Worm (Caenorhabditis elegans) whole organism, L1 larva: ENCODE results near the gene F40H3.3.

ENCODE experiments used
- C34B4.2 ChIP-seq: sonication (generic microtip); optimal IDR thresholded peaks from 2 replicates; lab custom pipeline; 2017; ENCODE audit warnings: mild to moderate bottlenecking, missing genetic modification characterization, missing compliant biosample characterization
- blmp-1 ChIP-seq: fragments of 150-350 bp; optimal IDR thresholded peaks from 2 replicates; lab custom pipeline; 2014; ENCODE audit warnings: missing biosample characterization, missing genetic modification characterization
- ceh-90 ChIP-seq: sonication (generic microtip); optimal IDR thresholded peaks from 2 replicates; lab custom pipeline; 2016; ENCODE audit warnings: missing genetic modification characterization, missing compliant biosample characterization
- egl-13 ChIP-seq: sonication (generic microtip); optimal IDR thresholded peaks from 2 replicates; lab custom pipeline; 2016; ENCODE audit warnings: missing genotype, missing genetic modification reagents, missing genetic modification characterization, missing compliant biosample characterization
- elt-3 ChIP-seq, 6 experiments: fragments of 150-350 bp in 1 of 6; sonication (generic microtip); optimal IDR thresholded peaks; 2 replicates each; lab custom pipeline; 2017 to 2018; ENCODE audit warnings: missing biosample characterization in 6 of 6, missing genetic modification characterization in 6 of 6, inconsistent platforms in 1 of 6
- ets-5 ChIP-seq: fragments of 200-800 bp; sonication (Bioruptor generic); IDR thresholded peaks from 2 replicates; pipeline ENCODE4 v1.3.6; 2022; ENCODE audit warnings: missing genetic modification characterization, missing compliant biosample characterization
- fkh-10 ChIP-seq: sonication (generic microtip); optimal IDR thresholded peaks from 2 replicates; lab custom pipeline; 2017; ENCODE audit warnings: missing biosample characterization, missing genetic modification reagents, missing genetic modification characterization
- lin-13 ChIP-seq: fragments of 150-350 bp; optimal IDR thresholded peaks from 2 replicates; lab custom pipeline; 2014; ENCODE audit warnings: missing biosample characterization, missing genetic modification reagents, missing genetic modification characterization
- lin-39 ChIP-seq: fragments of 150-350 bp; optimal IDR thresholded peaks from 2 replicates; lab custom pipeline; 2014; ENCODE audit warnings: missing biosample characterization, missing genetic modification reagents, missing genetic modification characterization
- lir-3 ChIP-seq: sonication (generic microtip); optimal IDR thresholded peaks from 2 replicates; lab custom pipeline; 2016; ENCODE audit warnings: mild to moderate bottlenecking, missing genetic modification characterization, moderate library complexity, missing compliant biosample characterization; ENCODE audit not compliant: poor library complexity
- mep-1 ChIP-seq: fragments of 150-350 bp; optimal IDR thresholded peaks from 2 replicates; lab custom pipeline; 2014; ENCODE audit warnings: missing biosample characterization, missing genetic modification characterization
- nhr-11 ChIP-seq: fragments of 150-350 bp; optimal IDR thresholded peaks from 2 replicates; lab custom pipeline; 2014; ENCODE audit warnings: missing biosample characterization, missing genetic modification characterization
- nhr-20 ChIP-seq: sonication (generic microtip); optimal IDR thresholded peaks from 2 replicates; lab custom pipeline; 2016; ENCODE audit warnings: mild to moderate bottlenecking, missing genetic modification characterization, missing compliant biosample characterization
- nhr-237 ChIP-seq: fragments of 150-350 bp; optimal IDR thresholded peaks from 2 replicates; lab custom pipeline; 2014; ENCODE audit warnings: missing biosample characterization, missing genetic modification characterization
- nhr-28 ChIP-seq: fragments of 150-350 bp; optimal IDR thresholded peaks from 2 replicates; lab custom pipeline; 2014; ENCODE audit warnings: missing biosample characterization, missing genetic modification characterization
- nhr-47 ChIP-seq: sonication (generic microtip); optimal IDR thresholded peaks from 2 replicates; lab custom pipeline; 2016; ENCODE audit warnings: mild to moderate bottlenecking, missing genetic modification characterization, moderate library complexity, missing compliant biosample characterization
- nhr-71 ChIP-seq: sonication (generic microtip); optimal IDR thresholded peaks from 2 replicates; lab custom pipeline; 2016; ENCODE audit warnings: mild to moderate bottlenecking, missing genetic modification characterization, moderate library complexity, missing compliant biosample characterization
- pqm-1 ChIP-seq: sonication (generic microtip); optimal IDR thresholded peaks from 3 replicates; lab custom pipeline; 2017; ENCODE audit warnings: missing biosample characterization, missing genetic modification characterization
- rnt-1 ChIP-seq: sonication (generic microtip); optimal IDR thresholded peaks from 2 replicates; lab custom pipeline; 2016; ENCODE audit warnings: mild to moderate bottlenecking, missing genetic modification characterization, moderate library complexity, missing compliant biosample characterization
- tbx-2 ChIP-seq: sonication (generic microtip); optimal IDR thresholded peaks from 2 replicates; lab custom pipeline; 2016; ENCODE audit warnings: missing genetic modification characterization, missing compliant biosample characterization
- unc-86 ChIP-seq: sonication (generic microtip); optimal IDR thresholded peaks from 2 replicates; lab custom pipeline; 2016; ENCODE audit warnings: missing genetic modification characterization, missing compliant biosample characterization
- unc-98 ChIP-seq: fragments of 200-800 bp; sonication (Bioruptor generic); IDR thresholded peaks from 2 replicates; pipeline ENCODE4 v1.3.6; 2022; ENCODE audit warnings: missing genetic modification characterization, missing compliant biosample characterization
- zag-1 ChIP-seq: fragments of 150-350 bp; optimal IDR thresholded peaks from 2 replicates; lab custom pipeline; 2014; ENCODE audit warnings: missing biosample characterization, missing genetic modification characterization

Gene F40H3.3

ce11 chrII:6219346-6219745 lies 48.0 kb downstream of the F40H3.3 start, which contains the start of gene mks-2:
Gene mks-2 (minus strand): TSS chrII:6219446.
- TF ChIP-seq ets-5, result no peak
- no peak for TF ChIP-seq egl-13
- TF ChIP-seq nhr-11 (tag; lab: Kevin White, UChicago), result no peak
- no peak for TF ChIP-seq fkh-10 (GFP tag; lab: Kevin White, UChicago)
- no peak for TF ChIP-seq nhr-47 (tag; lab: Kevin White, UChicago)
- no peak for TF ChIP-seq lin-13 (GFP tag; lab: Kevin White, UChicago)
- TF ChIP-seq unc-86 (tag; lab: Kevin White, UChicago), result no peak
- no peak for TF ChIP-seq lin-39
- no peak for TF ChIP-seq C34B4.2 (tag; lab: Kevin White, UChicago)
- TF ChIP-seq zag-1 (tag; lab: Kevin White, UChicago), result no peak
- no peak for TF ChIP-seq ceh-90 (tag; lab: Kevin White, UChicago)
- no peak for TF ChIP-seq elt-3 (tag; optimal IDR thresholded peaks at IDR 0.05; lab: Kevin White, UChicago)
- no peak for TF ChIP-seq blmp-1
- TF ChIP-seq lir-3 (tag; lab: Kevin White, UChicago), result no peak
- no peak for TF ChIP-seq tbx-2
- no peak for TF ChIP-seq pqm-1
- no peak for TF ChIP-seq unc-98 (GFP tag; lab: Robert Waterston, UW)
- no peak for TF ChIP-seq mep-1 (tag; lab: Kevin White, UChicago)
- TF ChIP-seq nhr-20 (tag; lab: Kevin White, UChicago), result no peak
- TF ChIP-seq nhr-237 (tag; lab: Kevin White, UChicago), result no peak

- no peak for TF ChIP-seq nhr-71 (tag; lab: Kevin White, UChicago)
- TF ChIP-seq nhr-28, result no peak
- no peak for TF ChIP-seq zag-1 (tag; lab: Kevin White, UChicago)
Observed at ce11 chrII:6221470-6221869, 50.2 kb downstream of the F40H3.3 start.

ce11 chrII:6222558-6222957 lies 51.3 kb downstream of the F40H3.3 start, which contains the start of gene C30B5.6:
Gene C30B5.6 (minus strand): TSS chrII:6222658.
- no peak for TF ChIP-seq rnt-1 (tag; lab: Kevin White, UChicago)
